Fruit fly (Drosophila melanogaster) whole organism, embryonic: Measurements from ENCODE around the gene aop.

Experiments
- Atf3 ChIP-seq: fragments of 200-800 bp; sonication (Bioruptor generic); optimal IDR thresholded peaks from 3 replicates; lab custom pipeline; 2016; ENCODE audit warnings: missing biosample characterization, missing genetic modification characterization
- CG10274 ChIP-seq: fragments of 200-800 bp; sonication (Bioruptor generic); optimal IDR thresholded peaks from 3 replicates; lab custom pipeline; 2017; ENCODE audit warnings: missing biosample characterization, mild to moderate bottlenecking, missing genetic modification characterization
- CG11247 ChIP-seq: fragments of 200-800 bp; sonication (Bioruptor generic); IDR thresholded peaks from 2 replicates; pipeline ENCODE4 v1.3.6; 2022; ENCODE audit warnings: missing biosample characterization, missing genetic modification characterization
- CG12104 ChIP-seq: fragments of 200-800 bp; sonication (Bioruptor generic); optimal IDR thresholded peaks from 3 replicates; lab custom pipeline; 2016; ENCODE audit warnings: missing biosample characterization, missing genetic modification characterization
- CG12219 ChIP-seq: fragments of 200-800 bp; sonication (Bioruptor generic); optimal IDR thresholded peaks from 3 replicates; lab custom pipeline; 2018; ENCODE audit warnings: missing biosample characterization, mild to moderate bottlenecking, missing genetic modification characterization
- CG1233 ChIP-seq: fragments of 200-800 bp; sonication (Bioruptor generic); optimal IDR thresholded peaks from 4 replicates; lab custom pipeline; 2018; ENCODE audit warnings: missing biosample characterization, mild to moderate bottlenecking, missing genetic modification characterization
- CG14965 ChIP-seq: fragments of 200-800 bp; sonication (Bioruptor generic); optimal IDR thresholded peaks from 2 replicates; lab custom pipeline; 2016; ENCODE audit warnings: missing biosample characterization, missing genetic modification characterization, borderline replicate concordance
- CG15514 ChIP-seq: fragments of 200-800 bp; sonication (Bioruptor generic); optimal IDR thresholded peaks from 3 replicates; lab custom pipeline; 2017; ENCODE audit warnings: missing biosample characterization, missing genetic modification characterization, mild to moderate bottlenecking, moderate library complexity, missing genetic modification reagents
- CG17186 ChIP-seq: fragments of 200-800 bp; sonication (Bioruptor generic); optimal IDR thresholded peaks from 3 replicates; lab custom pipeline; 2017; ENCODE audit warnings: missing biosample characterization, missing genetic modification reagents, missing genetic modification characterization
- CG17361 ChIP-seq: fragments of 200-800 bp; sonication (Bioruptor generic); IDR thresholded peaks from 3 replicates; pipeline ENCODE4 v1.3.6; 2022; ENCODE audit warnings: missing biosample characterization, missing genetic modification characterization
- CG30403 ChIP-seq: fragments of 200-800 bp; sonication (Bioruptor generic); optimal IDR thresholded peaks from 3 replicates; lab custom pipeline; 2016; ENCODE audit warnings: missing biosample characterization, missing genetic modification characterization
- CG31441 ChIP-seq: fragments of 200-800 bp; sonication (Bioruptor generic); IDR thresholded peaks from 2 replicates; pipeline ENCODE4 v1.3.6; 2022; ENCODE audit warnings: missing biosample characterization, missing genetic modification characterization
- CG34224 ChIP-seq: fragments of 200-800 bp; sonication (Bioruptor generic); IDR thresholded peaks from 3 replicates; pipeline ENCODE4 v1.3.6; 2022; ENCODE audit warnings: missing biosample characterization, missing genetic modification characterization; ENCODE audit not compliant: partially characterized antibody
- CG34422 ChIP-seq: fragments of 200-800 bp; sonication (Bioruptor generic); IDR thresholded peaks from 3 replicates; pipeline ENCODE4 v1.3.6; 2022; ENCODE audit warnings: missing biosample characterization, missing genetic modification characterization
- CG3726 ChIP-seq: fragments of 200-800 bp; sonication (Bioruptor generic); IDR thresholded peaks from 3 replicates; pipeline ENCODE4, ENCODE4 v1.3.6; 2022; ENCODE audit warnings: missing biosample characterization, missing genetic modification characterization
- CG4617 ChIP-seq: fragments of 200-800 bp; sonication (Bioruptor generic); optimal IDR thresholded peaks from 3 replicates; lab custom pipeline; 2016; ENCODE audit warnings: missing biosample characterization, missing genetic modification characterization, borderline replicate concordance
- CG7987 ChIP-seq: fragments of 200-800 bp; sonication (Bioruptor generic); optimal IDR thresholded peaks from 2 replicates; lab custom pipeline; 2018; ENCODE audit warnings: missing biosample characterization, mild to moderate bottlenecking, missing genetic modification characterization, moderate library complexity
- CoRest ChIP-seq: fragments of 200-800 bp; sonication (Bioruptor generic); optimal IDR thresholded peaks from 3 replicates; lab custom pipeline; 2018; ENCODE audit warnings: missing biosample characterization, mild to moderate bottlenecking, missing genetic modification characterization, moderate library complexity
- D19A ChIP-seq: fragments of 200-800 bp; optimal IDR thresholded peaks from 3 replicates; lab custom pipeline; 2019; ENCODE audit warnings: missing biosample characterization, mild to moderate bottlenecking, missing genetic modification characterization, moderate library complexity
- Deaf1 ChIP-seq: fragments of 200-800 bp; optimal IDR thresholded peaks from 3 replicates; lab custom pipeline; 2019; ENCODE audit warnings: missing biosample characterization, mild to moderate bottlenecking, missing genetic modification characterization, moderate library complexity
- Dfd ChIP-seq, 2 experiments: fragments of >200 bp; optimal IDR thresholded peaks; 2 replicates each; lab custom pipeline; 2017; ENCODE audit warnings: missing biosample characterization in 2 of 2, missing genetic modification characterization in 2 of 2
- E2f1 ChIP-seq: fragments of 200-800 bp; sonication (Bioruptor generic); IDR thresholded peaks from 2 replicates; pipeline ENCODE4 v1.3.6; 2022; ENCODE audit warnings: missing biosample characterization, missing genetic modification characterization
- Eip74EF ChIP-seq, 2 experiments: fragments of 200-800 bp in 1 of 2; fragments of >200 bp in 1 of 2; sonication (Bioruptor generic) in 1 of 2; optimal IDR thresholded peaks; 2 replicates each; lab custom pipeline; 2017 to 2019; ENCODE audit warnings: missing biosample characterization in 2 of 2, missing genetic modification characterization in 2 of 2, mild to moderate bottlenecking in 1 of 2, moderate library complexity in 1 of 2
- Hmr ChIP-seq: fragments of 200-800 bp; sonication (Bioruptor generic); optimal IDR thresholded peaks from 3 replicates; lab custom pipeline; 2017; ENCODE audit warnings: mild to moderate bottlenecking, missing biosample characterization, missing genetic modification reagents, missing genetic modification characterization
- Hr51 ChIP-seq, 2 experiments: fragments of 200-800 bp; sonication (Bioruptor generic); optimal IDR thresholded peaks; 2 replicates in 1 of 2; 3 replicates in 1 of 2; lab custom pipeline; 2016 to 2018; ENCODE audit warnings: missing biosample characterization in 2 of 2, missing genetic modification characterization in 2 of 2, mild to moderate bottlenecking in 1 of 2, moderate library complexity in 1 of 2
- Kr ChIP-seq: fragments of 200-800 bp; sonication (Bioruptor generic); optimal IDR thresholded peaks from 2 replicates; lab custom pipeline; 2017; ENCODE audit warnings: missing biosample characterization, mild to moderate bottlenecking, missing genetic modification characterization
- NFAT ChIP-seq: fragments of 200-800 bp; sonication (Bioruptor generic); IDR thresholded peaks from 2 replicates; pipeline ENCODE4 v1.3.6; 2022; ENCODE audit warnings: missing biosample characterization, missing genetic modification characterization
- PHDP ChIP-seq: fragments of 200-800 bp; sonication (Bioruptor generic); optimal IDR thresholded peaks from 3 replicates; lab custom pipeline; 2018; ENCODE audit warnings: missing biosample characterization, mild to moderate bottlenecking, missing genetic modification characterization, moderate library complexity
- Rfx ChIP-seq: fragments of 200-800 bp; sonication (Bioruptor generic); IDR thresholded peaks from 2 replicates; pipeline ENCODE4 v1.3.6; 2022; ENCODE audit warnings: missing biosample characterization, missing genetic modification characterization
- ac ChIP-seq: fragments of 200-800 bp; sonication (Bioruptor generic); optimal IDR thresholded peaks from 3 replicates; lab custom pipeline; 2017; ENCODE audit warnings: missing biosample characterization, mild to moderate bottlenecking, missing genetic modification characterization
- cas ChIP-seq: fragments of 200-800 bp; sonication (Bioruptor generic); IDR thresholded peaks from 2 replicates; pipeline ENCODE4 v1.3.6; 2022; ENCODE audit warnings: missing biosample characterization, missing genetic modification characterization
- chinmo ChIP-seq: fragments of 200-800 bp; sonication (Bioruptor generic); IDR thresholded peaks from 4 replicates; pipeline ENCODE4 v1.3.6; 2022; ENCODE audit warnings: missing biosample characterization, missing genetic modification characterization; ENCODE audit not compliant: partially characterized antibody
- dmrt99B ChIP-seq: fragments of 200-800 bp; sonication (Bioruptor generic); optimal IDR thresholded peaks from 2 replicates; lab custom pipeline; 2018; ENCODE audit warnings: missing biosample characterization, mild to moderate bottlenecking, missing genetic modification characterization, moderate library complexity
- fu2 ChIP-seq: fragments of 200-800 bp; sonication (Bioruptor generic); optimal IDR thresholded peaks from 2 replicates; lab custom pipeline; 2016; ENCODE audit warnings: missing biosample characterization, missing genetic modification characterization
- hb ChIP-seq: fragments of 200-800 bp; sonication (Bioruptor generic); IDR thresholded peaks from 3 replicates; pipeline ENCODE4 v1.3.6; 2022; ENCODE audit warnings: missing biosample characterization, missing genetic modification characterization; ENCODE audit not compliant: partially characterized antibody
- lab ChIP-seq: fragments of 200-800 bp; sonication (Bioruptor generic); optimal IDR thresholded peaks from 3 replicates; lab custom pipeline; 2017; ENCODE audit warnings: missing biosample characterization, missing genetic modification characterization, mild to moderate bottlenecking, moderate library complexity, missing genetic modification reagents
- lola ChIP-seq, 3 experiments: fragments of >200 bp in 2 of 3; fragments of 200-800 bp in 1 of 3; sonication (Bioruptor generic) in 1 of 3; optimal IDR thresholded peaks; 2 replicates each; lab custom pipeline; 2017 to 2019; ENCODE audit warnings: missing biosample characterization in 3 of 3, missing genetic modification characterization in 3 of 3, mild to moderate bottlenecking in 1 of 3, moderate library complexity in 1 of 3
- odd ChIP-seq: fragments of 200-800 bp; sonication (Bioruptor generic); optimal IDR thresholded peaks from 2 replicates; lab custom pipeline; 2017; ENCODE audit warnings: missing biosample characterization, mild to moderate bottlenecking, missing genetic modification characterization
- org-1 ChIP-seq: fragments of 200-800 bp; sonication (Bioruptor generic); optimal IDR thresholded peaks from 2 replicates; lab custom pipeline; 2017; ENCODE audit warnings: missing biosample characterization, missing genetic modification characterization
- seq ChIP-seq: fragments of 200-800 bp; sonication (Bioruptor generic); IDR thresholded peaks from 2 replicates; pipeline ENCODE4 v1.3.6; 2022; ENCODE audit warnings: missing biosample characterization, missing genetic modification characterization
- sna ChIP-seq: fragments of 200-800 bp; sonication (Bioruptor generic); IDR thresholded peaks from 2 replicates; pipeline ENCODE4 v1.3.6; 2022; ENCODE audit warnings: missing biosample characterization, missing genetic modification characterization; ENCODE audit not compliant: partially characterized antibody
- sob ChIP-seq: fragments of 200-800 bp; sonication (Bioruptor generic); IDR thresholded peaks from 2 replicates; pipeline ENCODE4 v1.3.6; 2022; ENCODE audit warnings: missing biosample characterization, missing genetic modification characterization
- tx ChIP-seq: fragments of 200-800 bp; sonication (Bioruptor generic); optimal IDR thresholded peaks from 2 replicates; lab custom pipeline; 2016; ENCODE audit warnings: missing biosample characterization, missing genetic modification characterization
- unpg ChIP-seq: fragments of 200-800 bp; sonication (Bioruptor generic); optimal IDR thresholded peaks from 3 replicates; lab custom pipeline; 2018; ENCODE audit warnings: missing biosample characterization, mild to moderate bottlenecking, missing genetic modification characterization, moderate library complexity
- vvl ChIP-seq: fragments of 200-800 bp; sonication (Bioruptor generic); IDR thresholded peaks from 2 replicates; pipeline ENCODE4 v1.3.6; 2022; ENCODE audit warnings: missing biosample characterization, missing genetic modification characterization

The aop gene

DNA sequence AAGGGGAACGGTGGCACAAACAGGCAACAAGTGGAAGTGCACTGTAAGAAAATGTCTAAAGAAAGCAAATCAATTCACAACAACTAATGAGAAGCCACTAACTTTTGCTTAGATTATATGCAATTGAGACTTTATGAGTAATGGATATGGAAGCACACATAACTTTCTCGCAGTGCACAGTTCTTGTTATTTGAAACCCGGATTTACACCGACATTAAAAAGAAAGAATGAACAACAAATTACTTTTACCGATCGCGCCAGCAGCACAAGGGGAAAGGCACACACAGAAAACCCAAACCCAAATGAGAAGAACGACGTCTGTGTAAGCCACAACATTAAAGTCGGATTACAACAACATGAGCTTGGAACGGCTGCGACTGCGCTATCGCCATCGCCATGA, 10.5 kb upstream of the aop start (continued):
- TF ChIP-seq Deaf1 (tag; lab: Kevin White, UChicago) (no peak), CoRest (tag; lab: Kevin White, UChicago) (peak; percentile 68), cas (GFP tag; lab: Robert Waterston, UW) (no peak), Eip74EF (GFP tag; optimal IDR thresholded peaks at IDR 0.05; lab: Kevin White, UChicago) (peak in 1 of 2 experiments; percentile 25), odd (GFP tag; lab: Kevin White, UChicago) (peak; percentile 37), tx (GFP tag; lab: Kevin White, UChicago) (peak; percentile 7), Rfx (GFP tag; lab: Robert Waterston, UW) (no peak), hb (GFP tag; lab: Robert Waterston, UW) (no peak), PHDP (tag; lab: Kevin White, UChicago) (peak; percentile 36), CG1233 (peak; percentile 50), CG3726 (GFP tag; lab: Robert Waterston, UW) (peak; percentile 73; the same call in 2 of the 3 replicates), seq (GFP tag; lab: Robert Waterston, UW) (no peak), Kr (GFP tag; lab: Kevin White, UChicago) (no peak), CG4617 (GFP tag; lab: Kevin White, UChicago) (peak; percentile 4), ac (peak; percentile 51), CG7987 (GFP tag; lab: Kevin White, UChicago) (no peak), Hr51 (GFP tag; optimal IDR thresholded peaks at IDR 0.05; lab: Kevin White, UChicago) (peak in 1 of 2 experiments; percentile 27), org-1 (GFP tag; lab: Kevin White, UChicago) (peak; percentile 21), Dfd (GFP tag; optimal IDR thresholded peaks at IDR 0.05; lab: Kevin White, UChicago) (no peak), Atf3 (GFP tag; lab: Kevin White, UChicago) (peak; percentile 60), CG17361 (GFP tag; lab: Robert Waterston, UW) (peak; percentile 62; the same call in 2 of the 3 replicates), CG17186 (GFP tag; lab: Kevin White, UChicago) (peak; percentile 13), CG31441 (GFP tag; lab: Robert Waterston, UW) (peak; percentile 67), dmrt99B (peak; percentile 56), lola (GFP tag; optimal IDR thresholded peaks at IDR 0.05; lab: Kevin White, UChicago) (peak in 1 of 3 experiments; percentile 89), CG12219 (peak; percentile 44), sna (no peak), D19A (tag; lab: Kevin White, UChicago) (peak; percentile 74), CG34224 (GFP tag; lab: Robert Waterston, UW) (no peak), vvl (GFP tag; lab: Robert Waterston, UW) (peak; percentile 66), CG30403 (peak; percentile 60), Hmr (GFP tag; lab: Kevin White, UChicago) (no peak), unpg (GFP tag; lab: Kevin White, UChicago) (peak; percentile 73), lab (GFP tag; lab: Kevin White, UChicago) (peak; percentile 19), CG12104 (GFP tag; lab: Kevin White, UChicago) (peak; percentile 4), CG34422 (GFP tag; lab: Robert Waterston, UW) (peak; percentile 69; the same call in 2 of the 3 replicates), CG14965 (GFP tag; lab: Kevin White, UChicago) (no peak), fu2 (GFP tag; lab: Kevin White, UChicago) (no peak), CG10274 (no peak), sob (GFP tag; lab: Robert Waterston, UW) (peak; percentile 26; the same call in 1 of the 2 replicates), chinmo (GFP tag; lab: Robert Waterston, UW) (no peak), E2f1 (GFP tag; lab: Robert Waterston, UW) (peak; percentile 46; the same call in 1 of the 2 replicates), NFAT (no peak), CG11247 (GFP tag; lab: Robert Waterston, UW) (no peak), CG15514 (GFP tag; lab: Kevin White, UChicago) (no peak)
- TF ChIP-seq, all 482 proteins: peak for 255
